Fruit fly (Drosophila melanogaster) whole organism, prepupa: ENCODE measurements around the gene Skadu.

Experiments
- CG10669 ChIP-seq: fragments of 200-800 bp; sonication (Bioruptor generic); optimal IDR thresholded peaks from 3 replicates; lab custom pipeline; 2018; ENCODE audit warnings: missing biosample characterization, mild to moderate bottlenecking, missing genetic modification characterization, moderate library complexity
- CG11294 ChIP-seq: fragments of 200-800 bp; sonication (Bioruptor generic); IDR thresholded peaks from 2 replicates; pipeline ENCODE4 v1.3.6; 2022; ENCODE audit warnings: missing biosample characterization, missing genetic modification characterization
- CG11902 ChIP-seq: fragments of 200-800 bp; sonication (Bioruptor generic); optimal IDR thresholded peaks from 3 replicates; lab custom pipeline; 2016; ENCODE audit warnings: missing biosample characterization, missing genetic modification characterization
- CG15336 ChIP-seq: fragments of 200-800 bp; sonication (Bioruptor generic); IDR thresholded peaks from 2 replicates; pipeline ENCODE4 v1.3.6; 2022; ENCODE audit warnings: missing biosample characterization, missing genetic modification characterization
- CG1621 ChIP-seq: fragments of 200-800 bp; sonication (Bioruptor generic); optimal IDR thresholded peaks from 3 replicates; lab custom pipeline; 2018; ENCODE audit warnings: missing biosample characterization, mild to moderate bottlenecking, missing genetic modification characterization
- CG3032 ChIP-seq: fragments of 200-800 bp; optimal IDR thresholded peaks from 2 replicates; lab custom pipeline; 2019; ENCODE audit warnings: missing biosample characterization, mild to moderate bottlenecking, missing genetic modification characterization, moderate library complexity
- CG32006 ChIP-seq: fragments of 200-800 bp; sonication (Bioruptor generic); optimal IDR thresholded peaks from 3 replicates; lab custom pipeline; 2017; ENCODE audit warnings: missing biosample characterization, mild to moderate bottlenecking, missing genetic modification characterization
- CG34406 ChIP-seq: fragments of 200-800 bp; sonication (Bioruptor generic); optimal IDR thresholded peaks from 3 replicates; lab custom pipeline; 2016; ENCODE audit warnings: missing biosample characterization, missing genetic modification characterization
- CG3919 ChIP-seq: fragments of 200-800 bp; sonication (Bioruptor generic); optimal IDR thresholded peaks from 3 replicates; lab custom pipeline; 2016; ENCODE audit warnings: missing biosample characterization, missing genetic modification characterization
- CG6163 ChIP-seq: fragments of 200-800 bp; sonication (Bioruptor generic); IDR thresholded peaks from 3 replicates; pipeline ENCODE4 v1.3.6; 2022; ENCODE audit warnings: missing biosample characterization, missing genetic modification characterization
- CG6792 ChIP-seq: fragments of 200-800 bp; sonication (Bioruptor generic); optimal IDR thresholded peaks from 3 replicates; lab custom pipeline; 2016; ENCODE audit warnings: missing biosample characterization, missing genetic modification characterization
- CG6808 ChIP-seq: fragments of 200-800 bp; sonication (Bioruptor generic); optimal IDR thresholded peaks from 3 replicates; lab custom pipeline; 2017; ENCODE audit warnings: missing biosample characterization, missing genetic modification characterization, mild to moderate bottlenecking, moderate library complexity, missing genetic modification reagents
- CG6854 ChIP-seq: fragments of 200-800 bp; sonication (Bioruptor generic); optimal IDR thresholded peaks from 2 replicates; lab custom pipeline; 2017; ENCODE audit warnings: missing biosample characterization, mild to moderate bottlenecking, missing genetic modification characterization
- Eip75B ChIP-seq: fragments of 200-800 bp; sonication (Bioruptor generic); optimal IDR thresholded peaks from 3 replicates; lab custom pipeline; 2016; ENCODE audit warnings: missing biosample characterization, missing genetic modification characterization
- Eip93F ChIP-seq: fragments of 200-800 bp; sonication (Bioruptor generic); optimal IDR thresholded peaks from 2 replicates; lab custom pipeline; 2016; ENCODE audit warnings: missing biosample characterization, mild to moderate bottlenecking, missing genetic modification characterization
- Ets21C ChIP-seq: fragments of 200-800 bp; sonication (Bioruptor generic); optimal IDR thresholded peaks from 3 replicates; lab custom pipeline; 2016; ENCODE audit warnings: missing biosample characterization, missing genetic modification characterization
- Ets96B ChIP-seq: fragments of 200-800 bp; optimal IDR thresholded peaks from 2 replicates; lab custom pipeline; 2019; ENCODE audit warnings: missing biosample characterization, mild to moderate bottlenecking, missing genetic modification characterization, moderate library complexity
- Hr38 ChIP-seq: sonication (Bioruptor generic); optimal IDR thresholded peaks from 2 replicates; lab custom pipeline; 2016; ENCODE audit warnings: missing biosample characterization, missing genetic modification characterization
- OdsH ChIP-seq: fragments of 200-800 bp; sonication (Bioruptor generic); optimal IDR thresholded peaks from 3 replicates; lab custom pipeline; 2016; ENCODE audit warnings: missing biosample characterization, missing genetic modification characterization
- Sox15 ChIP-seq: fragments of 200-800 bp; sonication (Bioruptor generic); optimal IDR thresholded peaks from 3 replicates; lab custom pipeline; 2016; ENCODE audit warnings: missing biosample characterization, missing genetic modification characterization
- achi ChIP-seq: fragments of 200-800 bp; sonication (Bioruptor generic); optimal IDR thresholded peaks from 3 replicates; lab custom pipeline; 2016; ENCODE audit warnings: missing biosample characterization, missing genetic modification characterization
- acj6 ChIP-seq: fragments of 200-800 bp; sonication (Bioruptor generic); optimal IDR thresholded peaks from 3 replicates; lab custom pipeline; 2016; ENCODE audit warnings: missing biosample characterization, missing genetic modification characterization
- cyc ChIP-seq: fragments of 200-800 bp; sonication (Bioruptor generic); optimal IDR thresholded peaks from 3 replicates; lab custom pipeline; 2016; ENCODE audit warnings: missing biosample characterization, missing genetic modification characterization
- dsx ChIP-seq: fragments of 200-800 bp; optimal IDR thresholded peaks from 3 replicates; lab custom pipeline; 2019; ENCODE audit warnings: missing biosample characterization, mild to moderate bottlenecking, missing genetic modification characterization, moderate library complexity; ENCODE audit not compliant: poor library complexity, severe bottlenecking
- eg ChIP-seq: fragments of 200-800 bp; sonication (Bioruptor generic); IDR thresholded peaks from 3 replicates; pipeline ENCODE4 v1.3.6; 2022; ENCODE audit warnings: missing biosample characterization, missing genetic modification characterization
- esn ChIP-seq: fragments of 200-800 bp; sonication (Bioruptor generic); optimal IDR thresholded peaks from 2 replicates; lab custom pipeline; 2016; ENCODE audit warnings: missing biosample characterization, mild to moderate bottlenecking, missing genetic modification characterization, moderate library complexity
- fd85E ChIP-seq: fragments of 200-800 bp; sonication (Bioruptor generic); optimal IDR thresholded peaks from 3 replicates; lab custom pipeline; 2016; ENCODE audit warnings: missing biosample characterization, missing genetic modification characterization
- net ChIP-seq: fragments of 200-800 bp; sonication (Bioruptor generic); optimal IDR thresholded peaks from 3 replicates; lab custom pipeline; 2016; ENCODE audit warnings: missing biosample characterization, missing genetic modification characterization
- ss ChIP-seq, 2 experiments: fragments of 200-800 bp; sonication (Bioruptor generic); optimal IDR thresholded peaks; 2 replicates in 1 of 2; 3 replicates in 1 of 2; lab custom pipeline; 2017 to 2018; ENCODE audit warnings: mild to moderate bottlenecking in 2 of 2, missing biosample characterization in 2 of 2, missing genetic modification characterization in 2 of 2, moderate library complexity in 1 of 2
- svp ChIP-seq: fragments of 200-800 bp; sonication (Bioruptor generic); peaks from one replicate; lab custom pipeline; 2016; ENCODE audit warnings: missing biosample characterization, missing genetic modification characterization
- vri ChIP-seq: fragments of 200-800 bp; sonication (Bioruptor generic); optimal IDR thresholded peaks from 3 replicates; lab custom pipeline; 2016; ENCODE audit warnings: missing biosample characterization, mild to moderate bottlenecking, missing genetic modification characterization

Skadu gene

dm6 chr2L:15504534-15504933 lies 42.8 kb upstream of the Skadu start:
- no peak for TF ChIP-seq Eip93F
- TF ChIP-seq CG1621 (tag; lab: Kevin White, UChicago): no peak
- no peak for TF ChIP-seq Ets96B (tag; lab: Kevin White, UChicago)
- no peak for TF ChIP-seq CG11902
- TF ChIP-seq CG15336 (GFP tag; lab: Robert Waterston, UW): no peak
- no peak for TF ChIP-seq svp (GFP tag; lab: Kevin White, UChicago)
- TF ChIP-seq fd85E (GFP tag; lab: Kevin White, UChicago): no peak
- TF ChIP-seq OdsH (GFP tag; lab: Kevin White, UChicago): no peak
- TF ChIP-seq Hr38 (GFP tag; lab: Kevin White, UChicago): no peak
- TF ChIP-seq CG6854: no peak
- TF ChIP-seq acj6: no peak
- no peak for TF ChIP-seq Sox15 (GFP tag; lab: Kevin White, UChicago)
- TF ChIP-seq CG6792: no peak
- no peak for TF ChIP-seq dsx (GFP tag; lab: Kevin White, UChicago)
- TF ChIP-seq net (GFP tag; lab: Kevin White, UChicago): no peak

- no peak for TF ChIP-seq CG11294 (GFP tag; lab: Robert Waterston, UW)
- peak; percentile 9 for TF ChIP-seq CG32006 (GFP tag; lab: Kevin White, UChicago)
- 0 out of 3 replicates have a peak, but pooled peaks have one; percentile 28 for TF ChIP-seq CG6163 (GFP tag; lab: Robert Waterston, UW)
- TF ChIP-seq CG3919 (GFP tag; lab: Kevin White, UChicago): peak; percentile 34
- 0 out of 3 replicates have a peak, but pooled peaks have one; percentile 26 for TF ChIP-seq eg (GFP tag; lab: Robert Waterston, UW)
- no peak for TF ChIP-seq CG6808 (GFP tag; lab: Kevin White, UChicago)
- peak; percentile 27 to 60 for TF ChIP-seq ss (GFP tag; optimal IDR thresholded peaks at IDR 0.05; lab: Kevin White, UChicago)
- peak; percentile 22 for TF ChIP-seq cyc (GFP tag; lab: Kevin White, UChicago)
- TF ChIP-seq svp (GFP tag; lab: Kevin White, UChicago): peak; percentile 45
- TF ChIP-seq CG34406 (GFP tag; lab: Kevin White, UChicago): no peak
- no peak for TF ChIP-seq achi
These were observed 9.9 kb upstream of the Skadu start for dm6 chr2L:15537402-15537801.

DNA sequence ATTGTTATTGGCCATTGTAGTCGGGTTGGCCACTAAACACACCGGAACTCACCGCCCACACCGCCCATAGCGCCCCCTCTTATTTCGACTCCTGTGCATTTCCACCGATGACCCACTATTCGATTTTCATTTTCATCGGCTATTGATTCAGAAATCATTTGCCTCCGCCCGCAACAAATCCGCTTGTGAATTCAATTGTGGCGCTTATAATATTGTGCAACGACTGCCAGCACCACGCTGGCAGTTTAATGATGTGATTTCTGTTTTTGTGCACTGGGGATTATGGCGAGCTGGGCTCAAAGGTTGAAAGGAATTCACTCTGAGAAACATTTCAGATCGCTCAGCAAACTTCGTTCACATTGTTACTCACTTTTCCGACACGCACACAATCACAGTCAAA lies 2.8 kb downstream of the Skadu start, which contains the start of gene CG15256:
Gene CG15256, plus strand, starts transcription at position 301 of the 400 bp plus-strand sequence.
- no peak for TF ChIP-seq vri (GFP tag; lab: Kevin White, UChicago)

DNA sequence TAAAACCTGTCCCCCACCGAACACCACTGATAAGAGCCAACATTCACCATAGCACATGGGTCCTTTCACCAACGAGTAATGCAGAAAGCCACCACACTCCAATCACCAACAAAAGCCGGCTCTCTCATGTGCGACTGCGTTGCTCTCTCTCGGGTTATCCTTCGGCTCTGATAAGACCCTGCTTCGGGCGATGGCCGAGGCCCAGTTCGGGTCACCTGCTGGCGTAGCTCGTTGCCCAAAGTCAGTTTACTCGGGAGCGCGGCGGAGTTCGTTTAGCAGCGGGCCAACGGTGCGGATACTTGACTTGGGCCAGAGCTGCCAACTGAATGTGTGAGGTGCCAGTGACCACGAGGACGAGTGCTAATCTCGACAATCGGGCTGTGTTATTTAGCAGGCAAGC lies 5.2 kb downstream of the Skadu start, which contains the start of gene kek3:
Gene kek3, plus strand, starts transcription at position 244 of the 400 bp plus-strand sequence.
- TF ChIP-seq Ets21C (no peak), Ets96B (tag; lab: Kevin White, UChicago) (no peak), cyc (GFP tag; lab: Kevin White, UChicago) (no peak), esn (GFP tag; lab: Kevin White, UChicago) (no peak), CG3032 (tag; lab: Kevin White, UChicago) (no peak), Eip75B (GFP tag; lab: Kevin White, UChicago) (no peak)

dm6 chr2L:15555770-15556169 lies 8.5 kb downstream of the Skadu start:
- TF ChIP-seq CG10669 (GFP tag; lab: Kevin White, UChicago): no peak
- no peak for TF ChIP-seq CG6792
- no peak for TF ChIP-seq CG6163 (GFP tag; lab: Robert Waterston, UW)
- TF ChIP-seq esn (GFP tag; lab: Kevin White, UChicago): no peak
